Worm (Caenorhabditis elegans): ENCODE measurements around the gene C46E10.8.

The C46E10.8 gene

ce11 chrII:3753598-3753997 is 25.7 kb upstream of the C46E10.8 start, which contains the start of gene rcd-1:
TSS of gene rcd-1 (plus strand) at chrII:3753898.
- TF ChIP-seq ets-7 (tag; optimal IDR thresholded peaks at IDR 0.05) (no peak), ceh-36 (tag; optimal IDR thresholded peaks at IDR 0.05) (no peak)

ce11 chrII:3752184-3752583 is 24.3 kb upstream of the C46E10.8 start, which contains the start of gene sdz-11:
TSS of gene sdz-11 (minus strand) at chrII:3752284.
- no peak for TF ChIP-seq B0310.2 (tag; optimal IDR thresholded peaks at IDR 0.05)
- no peak for TF ChIP-seq F13C5.2 (tag; optimal IDR thresholded peaks at IDR 0.05)
- no peak for TF ChIP-seq ceh-36 (tag; optimal IDR thresholded peaks at IDR 0.05)
- TF ChIP-seq flt-1 (GFP tag; IDR thresholded peaks at IDR 0.05): no peak
- TF ChIP-seq tbx-37 (GFP tag; conservative IDR thresholded peaks at IDR 0.05): no peak
- no peak for TF ChIP-seq hnd-1 (tag; optimal IDR thresholded peaks at IDR 0.05)
- no peak for TF ChIP-seq ceh-13 (GFP tag; optimal IDR thresholded peaks at IDR 0.05)

- TF ChIP-seq tbx-11 (GFP tag; IDR thresholded peaks at IDR 0.05): no peak
- TF ChIP-seq tra-4 (tag; optimal IDR thresholded peaks at IDR 0.05): no peak
- TF ChIP-seq flt-1 (GFP tag; IDR thresholded peaks at IDR 0.05): no peak
- TF ChIP-seq aly-1 (tag; optimal IDR thresholded peaks at IDR 0.05): no peak
- TF ChIP-seq pes-1 (GFP tag; IDR thresholded peaks at IDR 0.05): no peak
- no peak for TF ChIP-seq ama-1 (optimal IDR thresholded peaks at IDR 0.05)
- TF ChIP-seq hmbx-1 (tag; optimal IDR thresholded peaks at IDR 0.05): no peak
Measured at ce11 chrII:3750685-3751084, 22.8 kb upstream of the C46E10.8 start, which contains the start of gene fbxb-91. TSS of gene fbxb-91 (minus strand) at chrII:3750785.

- no peak for TF ChIP-seq tbx-37 (GFP tag; conservative IDR thresholded peaks at IDR 0.05)
- no peak for TF ChIP-seq hnd-1 (tag; optimal IDR thresholded peaks at IDR 0.05)
- no peak for TF ChIP-seq scrt-1 (GFP tag; IDR thresholded peaks at IDR 0.05)
Measured at ce11 chrII:3748719-3749118, 20.8 kb upstream of the C46E10.8 start, which contains the start of gene fbxb-90. TSS of gene fbxb-90 (minus strand) at chrII:3748819.

ce11 chrII:3747405-3747804 is 19.5 kb upstream of the C46E10.8 start, which contains the start of gene fbxb-92:
TSS of gene fbxb-92 (minus strand) at chrII:3747505.
- TF ChIP-seq hnd-1 (tag; optimal IDR thresholded peaks at IDR 0.05): no peak
- TF ChIP-seq hmbx-1 (tag; optimal IDR thresholded peaks at IDR 0.05): no peak
- no peak for TF ChIP-seq scrt-1 (GFP tag; IDR thresholded peaks at IDR 0.05)
- TF ChIP-seq tra-4 (tag; optimal IDR thresholded peaks at IDR 0.05): no peak
- TF ChIP-seq pes-1 (GFP tag; IDR thresholded peaks at IDR 0.05): no peak
- no peak for TF ChIP-seq flt-1 (GFP tag; IDR thresholded peaks at IDR 0.05)
- TF ChIP-seq B0310.2 (tag; optimal IDR thresholded peaks at IDR 0.05): no peak
- TF ChIP-seq tbx-37 (GFP tag; conservative IDR thresholded peaks at IDR 0.05): no peak
- TF ChIP-seq sea-1 (GFP tag; conservative IDR thresholded peaks at IDR 0.05): no peak
- no peak for TF ChIP-seq ama-1 (optimal IDR thresholded peaks at IDR 0.05)
- no peak for TF ChIP-seq ceh-36 (tag; optimal IDR thresholded peaks at IDR 0.05)

ce11 chrII:3743684-3744200 is 15.8 kb upstream of the C46E10.8 start, which contains the start of gene nta-1:
TSS of gene nta-1 (minus strand) at chrII:3743814.
- TF ChIP-seq sea-1 (GFP tag; conservative IDR thresholded peaks at IDR 0.05) (no peak), pes-1 (GFP tag; IDR thresholded peaks at IDR 0.05) (no peak), ceh-13 (GFP tag; optimal IDR thresholded peaks at IDR 0.05) (no peak), hmg-4 (GFP tag; optimal IDR thresholded peaks at IDR 0.05) (no peak), ama-1 (optimal IDR thresholded peaks at IDR 0.05) (no peak)

- TF ChIP-seq tbx-37 (GFP tag; conservative IDR thresholded peaks at IDR 0.05) (no peak), aly-1 (tag; optimal IDR thresholded peaks at IDR 0.05) (no peak)
Measured at ce11 chrII:3741584-3741983, 13.7 kb upstream of the C46E10.8 start, which contains the start of gene F12E12.1. TSS of gene F12E12.1 (plus strand) at chrII:3741884.

ce11 chrII:3739647-3740046 is 11.8 kb upstream of the C46E10.8 start, which contains the start of gene F12E12.2:
TSS of gene F12E12.2 (plus strand) at chrII:3739947.
- TF ChIP-seq hmg-4 (GFP tag; optimal IDR thresholded peaks at IDR 0.05) (no peak), ama-1 (optimal IDR thresholded peaks at IDR 0.05) (no peak), aly-1 (tag; optimal IDR thresholded peaks at IDR 0.05) (no peak), tbx-11 (GFP tag; IDR thresholded peaks at IDR 0.05) (no peak), hnd-1 (tag; optimal IDR thresholded peaks at IDR 0.05) (no peak), F13C5.2 (tag; optimal IDR thresholded peaks at IDR 0.05) (no peak), hmbx-1 (tag; optimal IDR thresholded peaks at IDR 0.05) (no peak), ceh-13 (GFP tag; optimal IDR thresholded peaks at IDR 0.05) (no peak), B0310.2 (tag; optimal IDR thresholded peaks at IDR 0.05) (no peak), sea-1 (GFP tag; conservative IDR thresholded peaks at IDR 0.05) (no peak), ceh-36 (tag; optimal IDR thresholded peaks at IDR 0.05) (no peak), pes-1 (GFP tag; IDR thresholded peaks at IDR 0.05) (no peak)

ce11 chrII:3736893-3737375 is 9.0 kb upstream of the C46E10.8 start, which contains the start of gene F12E12.6:
TSS of gene F12E12.6 (minus strand) at chrII:3736943.
- TF ChIP-seq hmbx-1 (tag; optimal IDR thresholded peaks at IDR 0.05) (no peak), scrt-1 (GFP tag; IDR thresholded peaks at IDR 0.05) (no peak), tbx-11 (GFP tag; IDR thresholded peaks at IDR 0.05) (no peak), aly-1 (tag; optimal IDR thresholded peaks at IDR 0.05) (no peak), hnd-1 (tag; optimal IDR thresholded peaks at IDR 0.05) (no peak), tbx-37 (GFP tag; conservative IDR thresholded peaks at IDR 0.05) (no peak), ama-1 (optimal IDR thresholded peaks at IDR 0.05) (no peak), ceh-36 (tag; optimal IDR thresholded peaks at IDR 0.05) (no peak), ceh-13 (GFP tag; optimal IDR thresholded peaks at IDR 0.05) (no peak)
